Worm (Caenorhabditis elegans) whole organism, L2 larva: ENCODE results near the gene cnnm-2.
A peak's percentile ranks its signal among the peaks of the same experiment; 100 is the strongest.

ENCODE experiments used
- F13H6.1 ChIP-seq: sonication (generic microtip); optimal IDR thresholded peaks from 2 replicates; lab custom pipeline; 2016; ENCODE audit warnings: missing genetic modification characterization, missing compliant biosample characterization
- R02D3.7 ChIP-seq: fragments of 150-350 bp; optimal IDR thresholded peaks from 2 replicates; lab custom pipeline; 2014; ENCODE audit warnings: missing biosample characterization, missing genetic modification characterization
- Y55F3AM.14 ChIP-seq: fragments of 200-800 bp; sonication (Bioruptor generic); optimal IDR thresholded peaks from 2 replicates; lab custom pipeline; 2018; ENCODE audit warnings: mild to moderate bottlenecking, missing genetic modification characterization, missing compliant biosample characterization
- alr-1 ChIP-seq: fragments of 150-350 bp; optimal IDR thresholded peaks from 2 replicates; lab custom pipeline; 2014; ENCODE audit warnings: missing biosample characterization, missing genetic modification characterization
- aly-2 ChIP-seq: fragments of 150-350 bp; optimal IDR thresholded peaks from 2 replicates; lab custom pipeline; 2014; ENCODE audit warnings: missing biosample characterization, missing genetic modification characterization
- ama-1 ChIP-seq: fragments of 150-350 bp; optimal IDR thresholded peaks from 2 replicates; lab custom pipeline; 2018; ENCODE audit warnings: inconsistent platforms
- blmp-1 ChIP-seq: sonication (generic microtip); optimal IDR thresholded peaks from 2 replicates; lab custom pipeline; 2017; ENCODE audit warnings: missing genetic modification characterization, mild to moderate bottlenecking, missing compliant biosample characterization, antibody characterized with exemption, moderate library complexity; ENCODE audit not compliant: insufficient read depth
- ceh-82 ChIP-seq: fragments of 150-350 bp; optimal IDR thresholded peaks from 2 replicates; lab custom pipeline; 2014; ENCODE audit warnings: missing biosample characterization, missing genetic modification characterization
- crh-2 ChIP-seq: sonication (generic microtip); optimal IDR thresholded peaks from 2 replicates; lab custom pipeline; 2017; ENCODE audit warnings: missing biosample characterization, missing genetic modification characterization
- dmd-4 ChIP-seq: sonication (generic microtip); optimal IDR thresholded peaks from 2 replicates; lab custom pipeline; 2017; ENCODE audit warnings: missing biosample characterization, missing genetic modification characterization
- lin-13 ChIP-seq: fragments of 150-350 bp; optimal IDR thresholded peaks from 2 replicates; lab custom pipeline; 2014; ENCODE audit warnings: missing biosample characterization, missing genetic modification reagents, missing genetic modification characterization
- lsy-2 ChIP-seq, 2 experiments: fragments of 150-350 bp in 1 of 2; sonication (generic microtip) in 1 of 2; optimal IDR thresholded peaks; 2 replicates each; lab custom pipeline; 2014 to 2017; ENCODE audit warnings: missing biosample characterization in 2 of 2, missing genetic modification characterization in 2 of 2
- mab-5 ChIP-seq: fragments of 150-350 bp; optimal IDR thresholded peaks from 2 replicates; lab custom pipeline; 2014; ENCODE audit warnings: missing biosample characterization, missing genetic modification characterization
- mbf-1 ChIP-seq: sonication (generic microtip); optimal IDR thresholded peaks from 2 replicates; lab custom pipeline; 2017; ENCODE audit warnings: missing biosample characterization, missing genetic modification characterization
- mdl-1 ChIP-seq, 2 experiments: fragments of 150-350 bp in 1 of 2; sonication (generic microtip) in 1 of 2; optimal IDR thresholded peaks; 2 replicates each; lab custom pipeline; 2017; ENCODE audit warnings: missing biosample characterization in 2 of 2, missing genetic modification characterization in 2 of 2
- nhr-10 ChIP-seq: sonication (generic microtip); optimal IDR thresholded peaks from 2 replicates; lab custom pipeline; 2017; ENCODE audit warnings: missing biosample characterization, missing genetic modification characterization
- nhr-11 ChIP-seq: fragments of 150-350 bp; optimal IDR thresholded peaks from 2 replicates; lab custom pipeline; 2014; ENCODE audit warnings: missing biosample characterization, missing genetic modification characterization
- nhr-12 ChIP-seq: fragments of 150-350 bp; optimal IDR thresholded peaks from 2 replicates; lab custom pipeline; 2014; ENCODE audit warnings: missing biosample characterization, missing genetic modification characterization
- nhr-129 ChIP-seq: fragments of 150-350 bp; optimal IDR thresholded peaks from 2 replicates; lab custom pipeline; 2014; ENCODE audit warnings: missing biosample characterization, missing genetic modification characterization
- nhr-21 ChIP-seq: fragments of 150-350 bp; optimal IDR thresholded peaks from 2 replicates; lab custom pipeline; 2014; ENCODE audit warnings: missing biosample characterization, missing genetic modification characterization
- nhr-23 ChIP-seq: fragments of 150-350 bp; optimal IDR thresholded peaks from 2 replicates; lab custom pipeline; 2014; ENCODE audit warnings: missing biosample characterization, missing genetic modification reagents, missing genetic modification characterization
- nhr-237 ChIP-seq: fragments of 150-350 bp; optimal IDR thresholded peaks from 2 replicates; lab custom pipeline; 2014; ENCODE audit warnings: missing biosample characterization, missing genetic modification characterization
- nhr-25 ChIP-seq: fragments of 150-350 bp; sonication (generic microtip); optimal IDR thresholded peaks from 3 replicates; lab custom pipeline; 2014; ENCODE audit warnings: missing biosample characterization, missing genetic modification characterization
- nhr-6 ChIP-seq: fragments of 150-350 bp; optimal IDR thresholded peaks from 2 replicates; lab custom pipeline; 2014; ENCODE audit warnings: missing biosample characterization, missing genetic modification characterization
- peb-1 ChIP-seq: fragments of 150-350 bp; optimal IDR thresholded peaks from 2 replicates; lab custom pipeline; 2014; ENCODE audit warnings: missing biosample characterization, missing genetic modification characterization
- sem-4 ChIP-seq: fragments of 150-350 bp; optimal IDR thresholded peaks from 2 replicates; lab custom pipeline; 2014; ENCODE audit warnings: missing biosample characterization, missing genetic modification reagents, missing genetic modification characterization
- sma-3 ChIP-seq: sonication (generic microtip); optimal IDR thresholded peaks from 2 replicates; lab custom pipeline; 2016; ENCODE audit warnings: missing genetic modification reagents, missing genetic modification characterization, missing compliant biosample characterization
- sma-9 ChIP-seq, 2 experiments: fragments of 150-350 bp in 1 of 2; sonication (generic microtip) in 1 of 2; optimal IDR thresholded peaks; 2 replicates each; lab custom pipeline; 2014 to 2016; ENCODE audit warnings: missing genetic modification characterization in 2 of 2, mild to moderate bottlenecking in 1 of 2, missing biosample characterization in 1 of 2, missing compliant biosample characterization in 1 of 2, missing genetic modification reagents in 1 of 2, moderate library complexity in 1 of 2
- snpc-4 ChIP-seq: fragments of 150-350 bp; optimal IDR thresholded peaks from 2 replicates; lab custom pipeline; 2014; ENCODE audit warnings: missing biosample characterization, missing genetic modification characterization
- unc-62 ChIP-seq: fragments of 150-350 bp; optimal IDR thresholded peaks from 2 replicates; lab custom pipeline; 2014; ENCODE audit warnings: missing biosample characterization, missing genetic modification reagents, missing genetic modification characterization
- zag-1 ChIP-seq: fragments of 150-350 bp; optimal IDR thresholded peaks from 2 replicates; lab custom pipeline; 2014; ENCODE audit warnings: missing biosample characterization, missing genetic modification characterization
- ztf-1 ChIP-seq: fragments of 200-800 bp; sonication (Bioruptor generic); conservative IDR thresholded peaks from 2 replicates; pipeline ENCODE4 v1.3.6; 2022; ENCODE audit warnings: missing genetic modification characterization, missing compliant biosample characterization
- ztf-11 ChIP-seq: sonication (generic microtip); optimal IDR thresholded peaks from 2 replicates; lab custom pipeline; 2017; ENCODE audit warnings: missing biosample characterization, missing genetic modification characterization

cnnm-2 gene

ce11 chrX:8778558-8778957, 33.3 kb upstream of the cnnm-2 start, which contains the start of gene ZK721.4:
Gene ZK721.4, plus strand, starts transcription at chrX:8778858.
- TF ChIP-seq R02D3.7: no peak

- no peak for TF ChIP-seq crh-2 (tag; lab: Kevin White, UChicago)
- TF ChIP-seq nhr-12: no peak
- TF ChIP-seq lin-13 (GFP tag; lab: Kevin White, UChicago): no peak
- no peak for TF ChIP-seq nhr-23
- no peak for TF ChIP-seq nhr-11 (tag; lab: Kevin White, UChicago)
- no peak for TF ChIP-seq nhr-25 (tag; lab: Kevin White, UChicago)
- no peak for TF ChIP-seq ceh-82
- no peak for TF ChIP-seq snpc-4 (tag; lab: Kevin White, UChicago)
- TF ChIP-seq sem-4: no peak
- TF ChIP-seq mab-5 (tag; lab: Kevin White, UChicago): no peak
- no peak for TF ChIP-seq blmp-1 (tag; lab: Kevin White, UChicago)
- TF ChIP-seq Y55F3AM.14 (GFP tag; lab: Kevin White, UChicago): no peak
- no peak for TF ChIP-seq ztf-1 (GFP tag; lab: Robert Waterston, UW)
- no peak for TF ChIP-seq R02D3.7
- no peak for TF ChIP-seq nhr-21 (tag; lab: Kevin White, UChicago)
- TF ChIP-seq nhr-129 (tag; lab: Kevin White, UChicago): no peak
- TF ChIP-seq mbf-1 (tag; lab: Kevin White, UChicago): no peak
- TF ChIP-seq ama-1 (lab: Kevin White, UChicago): no peak
- no peak for TF ChIP-seq dmd-4 (tag; lab: Kevin White, UChicago)
- no peak for TF ChIP-seq nhr-237
These were observed 27.7 kb upstream of the cnnm-2 start, which contains the start of gene ZK721.3 for ce11 chrX:8784234-8784633. Gene ZK721.3, plus strand, starts transcription at chrX:8784534.

ce11 chrX:8786687-8787086, 25.2 kb upstream of the cnnm-2 start:
- TF ChIP-seq nhr-129 (tag; lab: Kevin White, UChicago) (peak; percentile 50), sma-9 (GFP tag; optimal IDR thresholded peaks at IDR 0.05; lab: Kevin White, UChicago) (peak; percentile 57), sma-9 (tag; optimal IDR thresholded peaks at IDR 0.05; lab: Kevin White, UChicago) (no peak), mab-5 (tag; lab: Kevin White, UChicago) (no peak), lsy-2 (tag; optimal IDR thresholded peaks at IDR 0.05; lab: Kevin White, UChicago) (peak in 1 of 2 experiments; percentile 19), F13H6.1 (tag; lab: Kevin White, UChicago) (peak; percentile 37)

ce11 chrX:8787689-8788222, 24.1 kb upstream of the cnnm-2 start:
- no peak for TF ChIP-seq sma-3 (GFP tag; lab: Kevin White, UChicago)
- peak; percentile 25 for TF ChIP-seq F13H6.1 (tag; lab: Kevin White, UChicago)
- TF ChIP-seq nhr-129 (tag; lab: Kevin White, UChicago): peak; percentile 39
- no peak for TF ChIP-seq peb-1
- no peak for TF ChIP-seq nhr-11 (tag; lab: Kevin White, UChicago)
- TF ChIP-seq alr-1 (tag; lab: Kevin White, UChicago): no peak
- no peak for TF ChIP-seq nhr-10 (tag; lab: Kevin White, UChicago)
- no peak for TF ChIP-seq ztf-11 (tag; lab: Kevin White, UChicago)
- peak; percentile 28 for TF ChIP-seq sma-9 (GFP tag; optimal IDR thresholded peaks at IDR 0.05; lab: Kevin White, UChicago)
- no peak for TF ChIP-seq sma-9 (tag; optimal IDR thresholded peaks at IDR 0.05; lab: Kevin White, UChicago)
- no peak for TF ChIP-seq zag-1
- no peak for TF ChIP-seq mdl-1 (tag; optimal IDR thresholded peaks at IDR 0.05; lab: Kevin White, UChicago)
- no peak for TF ChIP-seq aly-2 (tag; lab: Kevin White, UChicago)
- no peak for TF ChIP-seq sem-4

- no peak for TF ChIP-seq unc-62 (GFP tag; lab: Kevin White, UChicago)
- TF ChIP-seq F13H6.1 (tag; lab: Kevin White, UChicago): peak; percentile 59
- no peak for TF ChIP-seq nhr-6 (tag; lab: Kevin White, UChicago)
- peak; percentile 44 for TF ChIP-seq nhr-129 (tag; lab: Kevin White, UChicago)
These were observed 22.8 kb upstream of the cnnm-2 start, which contains the start of gene unc-27 for ce11 chrX:8789014-8789506. Gene unc-27, plus strand, starts transcription at chrX:8789456.
